Fruit fly (Drosophila melanogaster) whole organism, embryonic: ENCODE results near the gene nuf.

Source experiments
- B-H2 ChIP-seq: fragments of 200-800 bp; sonication (Bioruptor generic); optimal IDR thresholded peaks from 2 replicates; lab custom pipeline; 2018; ENCODE audit warnings: missing biosample characterization, mild to moderate bottlenecking, missing genetic modification characterization
- BEAF-32 ChIP-seq: fragments of 200-800 bp; sonication (Bioruptor generic); optimal IDR thresholded peaks from 3 replicates; lab custom pipeline; 2017; ENCODE audit warnings: missing biosample characterization, missing genetic modification characterization, mild to moderate bottlenecking, moderate library complexity, missing genetic modification reagents
- CG11695 ChIP-seq: fragments of 200-800 bp; sonication (Bioruptor generic); IDR thresholded peaks from 3 replicates; pipeline ENCODE4 v1.3.6; 2022; ENCODE audit warnings: missing biosample characterization, missing genetic modification characterization
- CG12219 ChIP-seq: fragments of 200-800 bp; sonication (Bioruptor generic); optimal IDR thresholded peaks from 3 replicates; lab custom pipeline; 2018; ENCODE audit warnings: missing biosample characterization, mild to moderate bottlenecking, missing genetic modification characterization
- CG12391 ChIP-seq: fragments of 200-800 bp; sonication (Bioruptor generic); optimal IDR thresholded peaks from 3 replicates; lab custom pipeline; 2018; ENCODE audit warnings: missing biosample characterization, mild to moderate bottlenecking, missing genetic modification characterization, moderate library complexity
- CG12659 ChIP-seq: fragments of 200-800 bp; sonication (Bioruptor generic); optimal IDR thresholded peaks from 3 replicates; lab custom pipeline; 2017; ENCODE audit warnings: mild to moderate bottlenecking, missing biosample characterization, missing genetic modification reagents, missing genetic modification characterization
- CG14667 ChIP-seq: fragments of 200-800 bp; sonication (Bioruptor generic); IDR thresholded peaks from 2 replicates; pipeline ENCODE4 v1.3.6; 2022; ENCODE audit warnings: missing biosample characterization, missing genetic modification characterization
- CG15514 ChIP-seq: fragments of 200-800 bp; sonication (Bioruptor generic); optimal IDR thresholded peaks from 3 replicates; lab custom pipeline; 2017; ENCODE audit warnings: missing biosample characterization, missing genetic modification characterization, mild to moderate bottlenecking, moderate library complexity, missing genetic modification reagents
- CG16863 ChIP-seq: fragments of 200-800 bp; sonication (Bioruptor generic); optimal IDR thresholded peaks from 3 replicates; lab custom pipeline; 2016; ENCODE audit warnings: missing biosample characterization, missing genetic modification characterization
- CG1832 ChIP-seq: fragments of 200-800 bp; sonication (Bioruptor generic); optimal IDR thresholded peaks from 2 replicates; lab custom pipeline; 2017; ENCODE audit warnings: missing biosample characterization, mild to moderate bottlenecking, missing genetic modification characterization, inconsistent platforms
- CG2889 ChIP-seq: fragments of 200-800 bp; sonication (Bioruptor generic); IDR thresholded peaks from 3 replicates; pipeline ENCODE4 v1.3.6; 2022; ENCODE audit warnings: missing biosample characterization, missing genetic modification characterization
- CG30020 ChIP-seq: fragments of 200-800 bp; optimal IDR thresholded peaks from 2 replicates; lab custom pipeline; 2019; ENCODE audit warnings: missing biosample characterization, mild to moderate bottlenecking, missing genetic modification characterization, moderate library complexity
- CG31224 ChIP-seq: fragments of 200-800 bp; sonication (Bioruptor generic); IDR thresholded peaks from 2 replicates; pipeline ENCODE4 v1.3.6; 2022; ENCODE audit warnings: missing biosample characterization, missing genetic modification characterization
- CG3163 ChIP-seq: fragments of 200-800 bp; sonication (Bioruptor generic); optimal IDR thresholded peaks from 3 replicates; lab custom pipeline; 2016; ENCODE audit warnings: missing biosample characterization, missing genetic modification characterization
- CG32532 ChIP-seq: fragments of 200-800 bp; sonication (Bioruptor generic); IDR thresholded peaks from 2 replicates; pipeline ENCODE4 v1.3.6; 2022; ENCODE audit warnings: missing biosample characterization, missing genetic modification characterization
- CG34224 ChIP-seq: fragments of 200-800 bp; sonication (Bioruptor generic); IDR thresholded peaks from 3 replicates; pipeline ENCODE4 v1.3.6; 2022; ENCODE audit warnings: missing biosample characterization, missing genetic modification characterization; ENCODE audit not compliant: partially characterized antibody
- CG4404 ChIP-seq: fragments of 200-800 bp; sonication (Bioruptor generic); IDR thresholded peaks from 2 replicates; pipeline ENCODE4 v1.3.6; 2022; ENCODE audit warnings: missing biosample characterization, missing genetic modification characterization
- CG4707 ChIP-seq: fragments of 200-800 bp; sonication (Bioruptor generic); optimal IDR thresholded peaks from 2 replicates; lab custom pipeline; 2018; ENCODE audit warnings: missing biosample characterization, mild to moderate bottlenecking, missing genetic modification characterization, moderate library complexity
- CG6175 ChIP-seq: fragments of 200-800 bp; sonication (Bioruptor generic); IDR thresholded peaks from 3 replicates; pipeline ENCODE4 v1.3.6; 2022; ENCODE audit warnings: missing biosample characterization, missing genetic modification characterization
- CG7357 ChIP-seq: fragments of 200-800 bp; sonication (Bioruptor generic); IDR thresholded peaks from 3 replicates; pipeline ENCODE4 v1.3.6; 2022; ENCODE audit warnings: missing biosample characterization, missing genetic modification characterization
- CG8089 ChIP-seq: fragments of 200-800 bp; sonication (Bioruptor generic); optimal IDR thresholded peaks from 3 replicates; lab custom pipeline; 2016; ENCODE audit warnings: missing biosample characterization, missing genetic modification characterization
- CG8478 ChIP-seq: fragments of >200 bp; optimal IDR thresholded peaks from 2 replicates; lab custom pipeline; 2018
- Ets97D ChIP-seq: fragments of 200-800 bp; sonication (Bioruptor generic); optimal IDR thresholded peaks from 3 replicates; lab custom pipeline; 2016; ENCODE audit warnings: missing biosample characterization, missing genetic modification characterization
- Fer2 ChIP-seq: fragments of 200-800 bp; sonication (Bioruptor generic); optimal IDR thresholded peaks from 2 replicates; lab custom pipeline; 2018; ENCODE audit warnings: missing biosample characterization, mild to moderate bottlenecking, missing genetic modification characterization, moderate library complexity
- HLH4C ChIP-seq: fragments of 200-800 bp; sonication (Bioruptor generic); IDR thresholded peaks from 3 replicates; pipeline ENCODE4 v1.3.6; 2022; ENCODE audit warnings: missing biosample characterization, missing genetic modification characterization; ENCODE audit not compliant: partially characterized antibody
- Hmx ChIP-seq: fragments of 200-800 bp; sonication (Bioruptor generic); optimal IDR thresholded peaks from 2 replicates; lab custom pipeline; 2016; ENCODE audit warnings: missing biosample characterization, missing genetic modification characterization
- Lim3 ChIP-seq: fragments of 200-800 bp; sonication (Bioruptor generic); IDR thresholded peaks from 2 replicates; pipeline ENCODE4 v1.3.6; 2022; ENCODE audit warnings: missing biosample characterization, missing genetic modification characterization
- Stat92E ChIP-seq, 3 experiments: fragments of >200 bp in 2 of 3; fragments of 200-800 bp in 1 of 3; sonication (Bioruptor generic) in 1 of 3; optimal IDR thresholded peaks; 2 replicates each; lab custom pipeline; 2017 to 2019; ENCODE audit warnings: missing biosample characterization in 3 of 3, missing genetic modification characterization in 3 of 3, mild to moderate bottlenecking in 1 of 3, moderate library complexity in 1 of 3
- Trl ChIP-seq, 3 experiments: fragments of >200 bp in 2 of 3; fragments of 200-800 bp in 1 of 3; sonication (Bioruptor generic) in 1 of 3; optimal IDR thresholded peaks; 2 replicates in 1 of 3; 3 replicates in 2 of 3; lab custom pipeline; 2016 to 2017; ENCODE audit warnings: missing biosample characterization in 1 of 3, missing genetic modification characterization in 1 of 3
- Xbp1 ChIP-seq: fragments of 200-800 bp; sonication (Bioruptor generic); optimal IDR thresholded peaks from 3 replicates; lab custom pipeline; 2016; ENCODE audit warnings: missing biosample characterization, mild to moderate bottlenecking, missing genetic modification characterization
- ab ChIP-seq: fragments of 200-800 bp; sonication (Bioruptor generic); optimal IDR thresholded peaks from 2 replicates; lab custom pipeline; 2016; ENCODE audit warnings: missing biosample characterization, missing genetic modification characterization
- caup ChIP-seq: fragments of 200-800 bp; sonication (Bioruptor generic); optimal IDR thresholded peaks from 3 replicates; lab custom pipeline; 2017; ENCODE audit warnings: missing biosample characterization, mild to moderate bottlenecking, missing genetic modification characterization, moderate library complexity; ENCODE audit not compliant: severe bottlenecking
- cwo ChIP-seq: fragments of 200-800 bp; sonication (Bioruptor generic); optimal IDR thresholded peaks from 3 replicates; lab custom pipeline; 2017; ENCODE audit warnings: missing biosample characterization, missing genetic modification characterization, mild to moderate bottlenecking, moderate library complexity, missing genetic modification reagents
- disco-r ChIP-seq: fragments of 200-800 bp; sonication (Bioruptor generic); optimal IDR thresholded peaks from 2 replicates; lab custom pipeline; 2016; ENCODE audit warnings: missing biosample characterization, missing genetic modification characterization
- dpn ChIP-seq, 2 experiments: fragments of 200-800 bp; sonication (Bioruptor generic); optimal IDR thresholded peaks; 3 replicates each; lab custom pipeline; 2016; ENCODE audit warnings: missing biosample characterization in 2 of 2, missing genetic modification characterization in 2 of 2
- fd3F ChIP-seq: fragments of 200-800 bp; sonication (Bioruptor generic); optimal IDR thresholded peaks from 2 replicates; lab custom pipeline; 2018; ENCODE audit warnings: missing biosample characterization, mild to moderate bottlenecking, missing genetic modification characterization, moderate library complexity
- fu2 ChIP-seq: fragments of 200-800 bp; sonication (Bioruptor generic); optimal IDR thresholded peaks from 2 replicates; lab custom pipeline; 2016; ENCODE audit warnings: missing biosample characterization, missing genetic modification characterization
- gem ChIP-seq: fragments of 200-800 bp; sonication (Bioruptor generic); optimal IDR thresholded peaks from 2 replicates; lab custom pipeline; 2019; ENCODE audit warnings: missing biosample characterization, mild to moderate bottlenecking, missing genetic modification characterization, moderate library complexity
- kay ChIP-seq: fragments of 200-800 bp; sonication (Bioruptor generic); optimal IDR thresholded peaks from 2 replicates; lab custom pipeline; 2016; ENCODE audit warnings: missing biosample characterization, missing genetic modification characterization
- mirr ChIP-seq: fragments of 200-800 bp; sonication (Bioruptor generic); optimal IDR thresholded peaks from 3 replicates; lab custom pipeline; 2018; ENCODE audit warnings: missing biosample characterization, mild to moderate bottlenecking, missing genetic modification characterization
- nerfin-1 ChIP-seq: fragments of 200-800 bp; sonication (Bioruptor generic); optimal IDR thresholded peaks from 3 replicates; lab custom pipeline; 2019; ENCODE audit warnings: missing biosample characterization, mild to moderate bottlenecking, missing genetic modification characterization, moderate library complexity
- nerfin-2 ChIP-seq: fragments of 200-800 bp; sonication (Bioruptor generic); IDR thresholded peaks from 2 replicates; pipeline ENCODE4 v1.3.6; 2022; ENCODE audit warnings: missing biosample characterization, missing genetic modification characterization; ENCODE audit not compliant: partially characterized antibody
- otp ChIP-seq: fragments of 200-800 bp; sonication (Bioruptor generic); IDR thresholded peaks from 3 replicates; pipeline ENCODE4, ENCODE4 v1.3.6; 2022; ENCODE audit warnings: missing biosample characterization, missing genetic modification characterization
- sens-2 ChIP-seq: fragments of 200-800 bp; sonication (Bioruptor generic); IDR thresholded peaks from 2 replicates; pipeline ENCODE4 v1.3.6; 2022; ENCODE audit warnings: missing biosample characterization, missing genetic modification characterization
- shn ChIP-seq: fragments of 200-800 bp; sonication (Bioruptor generic); optimal IDR thresholded peaks from 3 replicates; lab custom pipeline; 2016; ENCODE audit warnings: missing biosample characterization, missing genetic modification characterization
- slbo ChIP-seq: fragments of 200-800 bp; sonication (Bioruptor generic); IDR thresholded peaks from 2 replicates; pipeline ENCODE4 v1.3.6; 2022; ENCODE audit warnings: missing biosample characterization, missing genetic modification characterization
- slou ChIP-seq: fragments of 200-800 bp; sonication (Bioruptor generic); optimal IDR thresholded peaks from 3 replicates; lab custom pipeline; 2016; ENCODE audit warnings: missing biosample characterization, missing genetic modification characterization
- slp2 ChIP-seq: fragments of 200-800 bp; sonication (Bioruptor generic); optimal IDR thresholded peaks from 2 replicates; lab custom pipeline; 2016; ENCODE audit warnings: missing biosample characterization, missing genetic modification characterization
- wdn ChIP-seq: fragments of 200-800 bp; sonication (Bioruptor generic); IDR thresholded peaks from 2 replicates; pipeline ENCODE4 v1.3.6; 2022; ENCODE audit warnings: missing biosample characterization, missing genetic modification characterization

nuf gene

DNA sequence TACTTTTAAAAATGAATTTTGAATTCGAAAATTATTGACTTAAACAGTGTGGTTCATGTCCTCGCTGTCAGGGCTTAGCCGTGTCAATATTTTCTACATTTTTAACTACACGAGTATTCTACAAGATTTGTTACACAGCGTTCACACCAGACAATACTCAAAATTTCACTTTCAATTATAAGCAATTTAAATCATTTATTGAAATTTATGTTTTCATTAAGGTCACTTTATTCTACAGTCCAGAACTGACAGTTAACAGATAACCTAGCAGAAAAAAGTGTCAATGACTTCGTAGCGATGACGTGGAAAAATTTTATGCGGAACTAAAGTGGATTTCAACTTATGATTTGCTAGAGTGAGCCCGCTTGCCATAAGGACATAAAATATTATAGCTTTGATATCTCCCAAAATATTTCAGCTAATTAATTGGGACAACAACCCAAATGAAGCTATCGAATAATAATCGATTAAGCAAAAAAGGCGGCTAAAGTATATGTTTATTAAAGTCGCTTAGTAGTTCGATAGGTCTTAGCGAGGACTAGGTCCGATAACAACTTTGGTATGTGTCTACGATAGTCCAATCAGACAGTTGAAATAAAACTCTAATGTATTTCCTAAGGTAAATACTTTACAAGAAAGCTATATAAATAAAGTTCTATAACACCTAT is 579 bp upstream of the nuf start (continued):
- peak; percentile 83 for TF ChIP-seq CG11695
- TF ChIP-seq slp2 (GFP tag; lab: Kevin White, UChicago), result no peak
- TF ChIP-seq CG30020 (tag; lab: Kevin White, UChicago), result no peak
- TF ChIP-seq Trl (optimal IDR thresholded peaks at IDR 0.05; lab: Kevin White, UChicago), result no peak
- no peak for TF ChIP-seq Trl (GFP tag; optimal IDR thresholded peaks at IDR 0.05; lab: Kevin White, UChicago)
- TF ChIP-seq gem (tag; lab: Kevin White, UChicago), result peak; percentile 16
- TF ChIP-seq fu2 (GFP tag; lab: Kevin White, UChicago), result no peak
- no peak for TF ChIP-seq ab
- TF ChIP-seq Ets97D (GFP tag; lab: Kevin White, UChicago), result no peak
- TF ChIP-seq kay (GFP tag; lab: Kevin White, UChicago), result no peak
- no peak for TF ChIP-seq CG34224
- TF ChIP-seq Fer2, result no peak
- TF ChIP-seq CG15514 (GFP tag; lab: Kevin White, UChicago), result peak; percentile 97
- no peak for TF ChIP-seq Hmx (GFP tag; lab: Kevin White, UChicago)
- peak; percentile 69 for TF ChIP-seq HLH4C (GFP tag; lab: Robert Waterston, UW)
- TF ChIP-seq CG4404 (GFP tag; lab: Robert Waterston, UW), result no peak
- TF ChIP-seq CG32532 (GFP tag; lab: Robert Waterston, UW), result peak; percentile 87
- no peak; the same call in 1 of the 2 replicates for TF ChIP-seq sens-2 (GFP tag; lab: Robert Waterston, UW)
- no peak for TF ChIP-seq CG6175 (GFP tag; lab: Robert Waterston, UW)
- TF ChIP-seq CG1832, result no peak
- peak; percentile 2 for TF ChIP-seq cwo
- TF ChIP-seq CG3163 (GFP tag; lab: Kevin White, UChicago), result no peak
- peak; percentile 59 for TF ChIP-seq caup
- no peak for TF ChIP-seq CG8478 (lab: Kevin White, UChicago)
- TF ChIP-seq nerfin-1, result no peak
- peak; percentile 59 for TF ChIP-seq CG12391
- no peak for TF ChIP-seq shn (GFP tag; lab: Kevin White, UChicago)
- no peak for TF ChIP-seq slou
- TF ChIP-seq mirr (GFP tag; lab: Kevin White, UChicago), result peak; percentile 9
- TF ChIP-seq slbo (GFP tag; lab: Robert Waterston, UW), result peak; percentile 82
- peak; percentile 37 for TF ChIP-seq CG12219 (GFP tag; lab: Kevin White, UChicago)
- no peak for TF ChIP-seq CG4707
- TF ChIP-seq dpn (GFP tag; optimal IDR thresholded peaks at IDR 0.05; lab: Kevin White, UChicago), result peak in 1 of 2 experiments; percentile 36
- no peak for TF ChIP-seq Stat92E (GFP tag; optimal IDR thresholded peaks at IDR 0.05; lab: Kevin White, UChicago)
- peak; percentile 32 for TF ChIP-seq CG12659 (GFP tag; lab: Kevin White, UChicago)
- TF ChIP-seq nerfin-2 (GFP tag; lab: Robert Waterston, UW), result no peak
- peak; percentile 24; the same call in 1 of the 2 replicates for TF ChIP-seq CG14667 (GFP tag; lab: Robert Waterston, UW)
- TF ChIP-seq CG7357 (GFP tag; lab: Robert Waterston, UW), result peak; percentile 92
- no peak for TF ChIP-seq CG16863
- peak; percentile 63; the same call in 2 of the 3 replicates for TF ChIP-seq CG2889 (GFP tag; lab: Robert Waterston, UW)
- peak; percentile 27 for TF ChIP-seq fd3F (GFP tag; lab: Kevin White, UChicago)
- peak; percentile 70 for TF ChIP-seq Xbp1 (GFP tag; lab: Kevin White, UChicago)
- 0 out of 2 replicates have a peak, but pooled peaks have one; percentile 18 for TF ChIP-seq wdn (GFP tag; lab: Robert Waterston, UW)
- peak; percentile 55 for TF ChIP-seq BEAF-32 (GFP tag; lab: Kevin White, UChicago)
- peak; percentile 5 for TF ChIP-seq CG8089 (GFP tag; lab: Kevin White, UChicago)
- TF ChIP-seq disco-r (GFP tag; lab: Kevin White, UChicago), result no peak
- peak; percentile 60; the same call in 1 of the 3 replicates for TF ChIP-seq otp (GFP tag; lab: Robert Waterston, UW)
- no peak for TF ChIP-seq CG31224
- TF ChIP-seq B-H2 (GFP tag; lab: Kevin White, UChicago), result peak; percentile 28
- TF ChIP-seq Lim3 (GFP tag; lab: Robert Waterston, UW), result no peak
